Worm (Caenorhabditis elegans) whole organism, midembryonic: ENCODE measurements around the gene Y49E10.10.

Source experiments
- T22C8.4 ChIP-seq: fragments of 200-800 bp; sonication (Bioruptor generic); IDR thresholded peaks from 2 replicates; pipeline ENCODE4 v1.3.6; 2022; ENCODE audit warnings: missing genetic modification characterization, missing compliant biosample characterization
- cog-1 ChIP-seq: sonication (generic microtip); optimal IDR thresholded peaks from 2 replicates; lab custom pipeline; 2016; ENCODE audit warnings: missing genetic modification characterization, missing compliant biosample characterization
- flt-1 ChIP-seq: fragments of 200-800 bp; sonication (Bioruptor generic); IDR thresholded peaks from 2 replicates; pipeline ENCODE4 v1.3.6; 2022; ENCODE audit warnings: missing genetic modification characterization, missing compliant biosample characterization
- klf-2 ChIP-seq: fragments of 200-800 bp; sonication (Bioruptor generic); conservative IDR thresholded peaks from 2 replicates; pipeline ENCODE4 v1.3.6; 2022; ENCODE audit warnings: missing genetic modification reagents, missing genetic modification characterization, missing compliant biosample characterization
- med-1 ChIP-seq: sonication (generic microtip); optimal IDR thresholded peaks from 2 replicates; lab custom pipeline; 2017; ENCODE audit warnings: missing genetic modification characterization, mild to moderate bottlenecking, missing compliant biosample characterization, antibody characterized with exemption, missing genetic modification reagents; ENCODE audit not compliant: insufficient read depth
- ref-1 ChIP-seq: fragments of 200-800 bp; sonication (Bioruptor generic); conservative IDR thresholded peaks from 2 replicates; pipeline ENCODE4 v1.3.6; 2022; ENCODE audit warnings: missing genetic modification reagents, missing genetic modification characterization, missing compliant biosample characterization
- tab-1 ChIP-seq: fragments of 200-800 bp; sonication (Bioruptor generic); IDR thresholded peaks from 2 replicates; pipeline ENCODE4 v1.3.6; 2022; ENCODE audit warnings: missing genetic modification characterization, missing compliant biosample characterization
- ztf-23 ChIP-seq: fragments of 200-800 bp; sonication (Bioruptor generic); IDR thresholded peaks from 2 replicates; pipeline ENCODE4 v1.3.6; 2022; ENCODE audit warnings: missing genetic modification reagents, missing genetic modification characterization, missing compliant biosample characterization
- ztf-29 ChIP-seq: fragments of 200-800 bp; sonication (Bioruptor generic); IDR thresholded peaks from 2 replicates; pipeline ENCODE4 v1.3.6; 2022; ENCODE audit warnings: missing genetic modification reagents, missing genetic modification characterization, missing compliant biosample characterization

Gene Y49E10.10

ce11 chrIII:12424066-12424465 is 28.8 kb downstream of the Y49E10.10 start:
- TF ChIP-seq flt-1 (no peak), tab-1 (GFP tag; lab: Robert Waterston, UW) (no peak), cog-1 (no peak)

- TF ChIP-seq med-1 (GFP tag; lab: Kevin White, UChicago) (no peak), tab-1 (GFP tag; lab: Robert Waterston, UW) (no peak), klf-2 (no peak), T22C8.4 (no peak), flt-1 (no peak), ztf-23 (no peak)
These were observed 29.4 kb downstream of the Y49E10.10 start for ce11 chrIII:12424663-12425062.

DNA sequence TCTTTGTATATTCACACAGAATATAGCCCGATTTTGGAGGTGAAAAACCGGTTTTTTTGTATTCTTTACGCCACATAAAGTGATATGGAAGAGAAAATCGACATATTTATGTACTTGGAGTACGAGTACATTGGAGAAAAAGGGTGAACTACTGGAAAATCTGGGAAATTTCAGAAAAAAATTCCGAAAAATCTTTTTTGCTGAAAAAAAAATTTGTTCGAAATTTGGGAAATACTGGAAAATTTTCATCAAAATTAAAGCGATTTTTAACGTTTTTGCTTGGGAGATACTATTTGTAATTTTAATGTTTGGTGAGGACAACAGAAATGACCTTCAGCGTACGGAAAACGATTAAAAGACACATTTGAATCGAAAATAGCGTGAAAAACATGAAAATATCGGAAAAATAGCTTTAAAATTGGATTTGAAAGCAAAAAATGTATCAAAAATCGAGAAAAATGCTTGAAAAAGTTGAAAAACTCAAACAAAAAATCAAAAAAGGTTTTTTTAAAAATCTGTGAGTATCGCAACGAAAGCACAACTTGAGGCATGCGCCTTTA is 30.7 kb downstream of the Y49E10.10 start:
- TF ChIP-seq cog-1 (no peak), ztf-23 (no peak), med-1 (GFP tag; lab: Kevin White, UChicago) (no peak), flt-1 (no peak), tab-1 (GFP tag; lab: Robert Waterston, UW) (no peak), klf-2 (no peak), ztf-29 (GFP tag; lab: Robert Waterston, UW) (no peak), T22C8.4 (no peak)

- TF ChIP-seq ztf-23, result no peak
- no peak for TF ChIP-seq ztf-29 (GFP tag; lab: Robert Waterston, UW)
- TF ChIP-seq T22C8.4, result no peak
- TF ChIP-seq flt-1, result no peak
- TF ChIP-seq ref-1 (GFP tag; lab: Robert Waterston, UW), result no peak
- no peak for TF ChIP-seq cog-1
- TF ChIP-seq med-1 (GFP tag; lab: Kevin White, UChicago), result no peak
- no peak for TF ChIP-seq klf-2
- TF ChIP-seq tab-1 (GFP tag; lab: Robert Waterston, UW), result no peak
These were observed 31.3 kb downstream of the Y49E10.10 start, which contains the start of gene pie-1 for ce11 chrIII:12426558-12426957. TSS of gene pie-1 (plus strand) at chrIII:12426893.

ce11 chrIII:12427527-12428263 is 32.4 kb downstream of the Y49E10.10 start:
- TF ChIP-seq med-1 (GFP tag; lab: Kevin White, UChicago), result no peak
- TF ChIP-seq cog-1, result no peak
- no peak for TF ChIP-seq ztf-29 (GFP tag; lab: Robert Waterston, UW)
- no peak for TF ChIP-seq klf-2
- TF ChIP-seq tab-1 (GFP tag; lab: Robert Waterston, UW), result no peak
- no peak for TF ChIP-seq ztf-23
- TF ChIP-seq ref-1 (GFP tag; lab: Robert Waterston, UW), result no peak
- TF ChIP-seq T22C8.4, result no peak
- no peak for TF ChIP-seq flt-1

- TF ChIP-seq klf-2, result no peak
- TF ChIP-seq tab-1 (GFP tag; lab: Robert Waterston, UW), result no peak
- no peak for TF ChIP-seq cog-1
- TF ChIP-seq T22C8.4, result no peak
- no peak for TF ChIP-seq flt-1
- TF ChIP-seq ref-1 (GFP tag; lab: Robert Waterston, UW), result no peak
- no peak for TF ChIP-seq ztf-23
- TF ChIP-seq med-1 (GFP tag; lab: Kevin White, UChicago), result no peak
- TF ChIP-seq ztf-29 (GFP tag; lab: Robert Waterston, UW), result no peak
These were observed 33.0 kb downstream of the Y49E10.10 start for ce11 chrIII:12428264-12428627.

- no peak for TF ChIP-seq ztf-23
- no peak for TF ChIP-seq cog-1
- TF ChIP-seq tab-1 (GFP tag; lab: Robert Waterston, UW), result no peak
- TF ChIP-seq T22C8.4, result no peak
- no peak for TF ChIP-seq ztf-29 (GFP tag; lab: Robert Waterston, UW)
- TF ChIP-seq med-1 (GFP tag; lab: Kevin White, UChicago), result no peak
- TF ChIP-seq ref-1 (GFP tag; lab: Robert Waterston, UW), result no peak
- no peak for TF ChIP-seq klf-2
These were observed 33.6 kb downstream of the Y49E10.10 start for ce11 chrIII:12428799-12429351.

- TF ChIP-seq ref-1 (GFP tag; lab: Robert Waterston, UW) (no peak), med-1 (GFP tag; lab: Kevin White, UChicago) (no peak), T22C8.4 (no peak), ztf-29 (GFP tag; lab: Robert Waterston, UW) (no peak), ztf-23 (no peak), cog-1 (peak; percentile 38), tab-1 (GFP tag; lab: Robert Waterston, UW) (no peak)
These were observed 34.4 kb downstream of the Y49E10.10 start, which contains the start of gene snr-6 for ce11 chrIII:12429579-12430084. TSS of gene snr-6 (minus strand) at chrIII:12429629.

- TF ChIP-seq med-1 (GFP tag; lab: Kevin White, UChicago) (no peak), klf-2 (no peak), flt-1 (no peak), ztf-23 (no peak), ztf-29 (GFP tag; lab: Robert Waterston, UW) (no peak)
These were observed 34.9 kb downstream of the Y49E10.10 start, which contains the start of gene Y49E10.16 for ce11 chrIII:12430209-12430608. TSS of gene Y49E10.16 (plus strand) at chrIII:12430509.

DNA sequence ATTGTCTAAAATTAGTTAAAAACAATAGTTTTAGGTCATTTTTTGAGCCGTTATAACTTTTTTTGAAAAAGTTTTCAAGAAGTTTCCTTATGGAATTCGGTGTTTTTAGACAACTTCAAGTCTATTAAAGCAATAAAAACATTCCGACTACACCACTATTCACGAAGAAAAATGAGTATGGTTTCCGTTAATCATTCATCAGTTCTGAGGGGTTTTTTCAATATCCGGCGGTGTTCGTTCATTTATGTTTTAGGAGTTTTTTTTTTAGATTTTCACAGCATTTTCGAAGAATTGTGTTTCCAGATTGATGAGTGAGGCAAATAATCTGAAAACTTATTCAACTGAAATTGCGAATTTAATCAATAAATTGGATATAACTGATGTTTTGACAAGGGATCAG is 38.8 kb downstream of the Y49E10.10 start, which contains the start of gene Y49E10.27:
TSS of gene Y49E10.27 (plus strand) at position 301 of the 400 bp plus-strand sequence.
- TF ChIP-seq cog-1, result no peak
- no peak for TF ChIP-seq ref-1 (GFP tag; lab: Robert Waterston, UW)
- TF ChIP-seq ztf-29 (GFP tag; lab: Robert Waterston, UW), result no peak
- TF ChIP-seq T22C8.4, result no peak
- TF ChIP-seq flt-1, result no peak
- TF ChIP-seq med-1 (GFP tag; lab: Kevin White, UChicago), result no peak
- no peak for TF ChIP-seq ztf-23
- TF ChIP-seq klf-2, result no peak
- no peak for TF ChIP-seq tab-1 (GFP tag; lab: Robert Waterston, UW)
